Fruit fly (Drosophila melanogaster): ENCODE results near the gene alpha-Man-Ib.

alpha-Man-Ib gene

dm6 chr3R:29112398-29113150 is at the start of gene alpha-Man-Ib, which contains the start of gene Pdhb:
alpha-Man-Ib (minus strand) TSS chr3R:29112822.
Pdhb (plus strand) TSS chr3R:29113071.
- TF ChIP-seq CG8478 (optimal IDR thresholded peaks at IDR 0.05): no peak
- TF ChIP-seq CTCF (optimal IDR thresholded peaks at IDR 0.05): no peak

- no peak for TF ChIP-seq CG8478 (optimal IDR thresholded peaks at IDR 0.05)
- TF ChIP-seq CTCF (optimal IDR thresholded peaks at IDR 0.05): no peak
Observed at dm6 chr3R:29159620-29160019, 47.0 kb upstream of the alpha-Man-Ib start.

dm6 chr3R:29158721-29159120 is 46.1 kb upstream of the alpha-Man-Ib start:
- TF ChIP-seq CG8478 (optimal IDR thresholded peaks at IDR 0.05) (no peak), CTCF (optimal IDR thresholded peaks at IDR 0.05) (no peak)

- TF ChIP-seq CTCF (optimal IDR thresholded peaks at IDR 0.05) (no peak), CG8478 (optimal IDR thresholded peaks at IDR 0.05) (no peak)
Observed at dm6 chr3R:29157418-29158398, 45.1 kb upstream of the alpha-Man-Ib start, which contains the start of gene rdog. rdog (plus strand) TSS chr3R:29158122.

- TF ChIP-seq CTCF (optimal IDR thresholded peaks at IDR 0.05) (no peak), CG8478 (optimal IDR thresholded peaks at IDR 0.05) (no peak)
Observed at dm6 chr3R:29153197-29153644, 40.6 kb upstream of the alpha-Man-Ib start, which contains the start of the genes Slbp and Rpn2. Slbp (minus strand) TSS chr3R:29153266. Rpn2 (plus strand) TSS chr3R:29153524.

- TF ChIP-seq CG8478 (optimal IDR thresholded peaks at IDR 0.05): no peak
- TF ChIP-seq CTCF (optimal IDR thresholded peaks at IDR 0.05): no peak
Observed at dm6 chr3R:29151621-29152092, 39.0 kb upstream of the alpha-Man-Ib start, which contains the start of gene eIF2D. eIF2D (minus strand) TSS chr3R:29151794.

dm6 chr3R:29148072-29148471 is 35.5 kb upstream of the alpha-Man-Ib start, which contains the start of the genes CG11882 and Pglym78:
CG11882 (minus strand) TSS chr3R:29148172.
Pglym78 (plus strand) TSS chr3R:29148248.
- TF ChIP-seq CTCF (optimal IDR thresholded peaks at IDR 0.05): peak; percentile 53 to 69
- TF ChIP-seq CG8478 (optimal IDR thresholded peaks at IDR 0.05): no peak

- TF ChIP-seq CTCF (optimal IDR thresholded peaks at IDR 0.05) (no peak), CG8478 (optimal IDR thresholded peaks at IDR 0.05) (no peak)
Observed at dm6 chr3R:29146710-29147109, 34.1 kb upstream of the alpha-Man-Ib start, which contains the start of gene CG14511. CG14511 (minus strand) TSS chr3R:29146893.

- TF ChIP-seq CTCF (optimal IDR thresholded peaks at IDR 0.05) (no peak), CG8478 (optimal IDR thresholded peaks at IDR 0.05) (no peak)
Observed at dm6 chr3R:29139767-29140755, 27.4 kb upstream of the alpha-Man-Ib start.

- TF ChIP-seq CG8478 (optimal IDR thresholded peaks at IDR 0.05): no peak
- TF ChIP-seq CTCF (optimal IDR thresholded peaks at IDR 0.05): no peak
Observed at dm6 chr3R:29138961-29139527, 26.4 kb upstream of the alpha-Man-Ib start.

dm6 chr3R:29138407-29138806 is 25.8 kb upstream of the alpha-Man-Ib start, which contains the start of the genes Alg13 and superdeath:
Alg13 (minus strand) TSS chr3R:29138573.
superdeath (plus strand) TSS chr3R:29138662.
- TF ChIP-seq CG8478 (optimal IDR thresholded peaks at IDR 0.05): no peak
- TF ChIP-seq CTCF (optimal IDR thresholded peaks at IDR 0.05): no peak

- TF ChIP-seq CTCF (optimal IDR thresholded peaks at IDR 0.05): peak in 1 of 2 experiments; percentile 31
- TF ChIP-seq CG8478 (optimal IDR thresholded peaks at IDR 0.05): no peak
Observed at dm6 chr3R:29130902-29131621, 18.4 kb upstream of the alpha-Man-Ib start, which contains the start of the genes dgt6 and Vha100-1. dgt6 (minus strand) TSS chr3R:29130972. Vha100-1 (plus strand) TSS chr3R:29131193.

All from S2 (cell line).